Fruit fly (Drosophila melanogaster) whole organism, prepupa: ENCODE results near the gene Men-b.

Source experiments
- CG10631 ChIP-seq: fragments of 200-800 bp; sonication (Bioruptor generic); optimal IDR thresholded peaks from 2 replicates; lab custom pipeline; 2016; ENCODE audit warnings: missing biosample characterization, missing genetic modification characterization
- CG11902 ChIP-seq: fragments of 200-800 bp; sonication (Bioruptor generic); optimal IDR thresholded peaks from 3 replicates; lab custom pipeline; 2016; ENCODE audit warnings: missing biosample characterization, missing genetic modification characterization
- CG3032 ChIP-seq: fragments of 200-800 bp; optimal IDR thresholded peaks from 2 replicates; lab custom pipeline; 2019; ENCODE audit warnings: missing biosample characterization, mild to moderate bottlenecking, missing genetic modification characterization, moderate library complexity
- CG8119 ChIP-seq: fragments of 200-800 bp; sonication (Bioruptor generic); IDR thresholded peaks from 3 replicates; pipeline ENCODE4 v1.3.6; 2022; ENCODE audit warnings: missing biosample characterization, missing genetic modification characterization
- CG9139 ChIP-seq: fragments of 200-800 bp; sonication (Bioruptor generic); optimal IDR thresholded peaks from 3 replicates; lab custom pipeline; 2017; ENCODE audit warnings: missing biosample characterization, mild to moderate bottlenecking, missing genetic modification characterization
- Eip93F ChIP-seq: fragments of 200-800 bp; sonication (Bioruptor generic); optimal IDR thresholded peaks from 2 replicates; lab custom pipeline; 2016; ENCODE audit warnings: missing biosample characterization, mild to moderate bottlenecking, missing genetic modification characterization
- Ets96B ChIP-seq: fragments of 200-800 bp; optimal IDR thresholded peaks from 2 replicates; lab custom pipeline; 2019; ENCODE audit warnings: missing biosample characterization, mild to moderate bottlenecking, missing genetic modification characterization, moderate library complexity
- Lpt ChIP-seq: fragments of 200-800 bp; sonication (Bioruptor generic); optimal IDR thresholded peaks from 3 replicates; lab custom pipeline; 2016; ENCODE audit warnings: missing biosample characterization, missing genetic modification characterization
- Met ChIP-seq: fragments of 200-800 bp; sonication (Bioruptor generic); optimal IDR thresholded peaks from 3 replicates; lab custom pipeline; 2016; ENCODE audit warnings: missing biosample characterization, missing genetic modification characterization
- eg ChIP-seq: fragments of 200-800 bp; sonication (Bioruptor generic); IDR thresholded peaks from 3 replicates; pipeline ENCODE4 v1.3.6; 2022; ENCODE audit warnings: missing biosample characterization, missing genetic modification characterization
- net ChIP-seq: fragments of 200-800 bp; sonication (Bioruptor generic); optimal IDR thresholded peaks from 3 replicates; lab custom pipeline; 2016; ENCODE audit warnings: missing biosample characterization, missing genetic modification characterization
- salr ChIP-seq, 2 experiments: fragments of 200-800 bp; sonication (Bioruptor generic); optimal IDR thresholded peaks; 3 replicates each; lab custom pipeline; 2016 to 2018; ENCODE audit warnings: missing biosample characterization in 2 of 2, missing genetic modification characterization in 2 of 2, mild to moderate bottlenecking in 1 of 2
- ss ChIP-seq, 2 experiments: fragments of 200-800 bp; sonication (Bioruptor generic); optimal IDR thresholded peaks; 2 replicates in 1 of 2; 3 replicates in 1 of 2; lab custom pipeline; 2017 to 2018; ENCODE audit warnings: mild to moderate bottlenecking in 2 of 2, missing biosample characterization in 2 of 2, missing genetic modification characterization in 2 of 2, moderate library complexity in 1 of 2

dm6 chr3R:27181074-27181473 lies 29.6 kb downstream of the Men-b start:
- TF ChIP-seq CG9139 (GFP tag; lab: Kevin White, UChicago), result no peak
- peak; percentile 24 for TF ChIP-seq net
- peak; percentile 77 for TF ChIP-seq CG8119
- no peak for TF ChIP-seq Ets96B (tag; lab: Kevin White, UChicago)
- TF ChIP-seq Met (GFP tag; lab: Kevin White, UChicago), result peak; percentile 8
- no peak for TF ChIP-seq Eip93F (GFP tag; lab: Kevin White, UChicago)
- TF ChIP-seq CG11902 (GFP tag; lab: Kevin White, UChicago), result no peak
- TF ChIP-seq ss (GFP tag; optimal IDR thresholded peaks at IDR 0.05; lab: Kevin White, UChicago), result no peak
- peak; percentile 56 for TF ChIP-seq Lpt (GFP tag; lab: Kevin White, UChicago)
- TF ChIP-seq CG3032 (tag; lab: Kevin White, UChicago), result peak; percentile 14
- peak; percentile 83 for TF ChIP-seq eg (GFP tag; lab: Robert Waterston, UW)
- peak; percentile 44 for TF ChIP-seq CG10631
- peak in 1 of 2 experiments; percentile 65 for TF ChIP-seq salr (GFP tag; optimal IDR thresholded peaks at IDR 0.05; lab: Kevin White, UChicago)
